Fruit fly (Drosophila melanogaster) ovary, adult (tissue): ENCODE results near the gene CG32812.

Experiments
- CG17801 ChIP-seq: fragments of 200-800 bp; optimal IDR thresholded peaks from 2 replicates; lab custom pipeline; 2019; ENCODE audit warnings: missing biosample characterization, mild to moderate bottlenecking, missing genetic modification characterization, moderate library complexity; ENCODE audit not compliant: partially characterized antibody

CG32812 gene

DNA sequence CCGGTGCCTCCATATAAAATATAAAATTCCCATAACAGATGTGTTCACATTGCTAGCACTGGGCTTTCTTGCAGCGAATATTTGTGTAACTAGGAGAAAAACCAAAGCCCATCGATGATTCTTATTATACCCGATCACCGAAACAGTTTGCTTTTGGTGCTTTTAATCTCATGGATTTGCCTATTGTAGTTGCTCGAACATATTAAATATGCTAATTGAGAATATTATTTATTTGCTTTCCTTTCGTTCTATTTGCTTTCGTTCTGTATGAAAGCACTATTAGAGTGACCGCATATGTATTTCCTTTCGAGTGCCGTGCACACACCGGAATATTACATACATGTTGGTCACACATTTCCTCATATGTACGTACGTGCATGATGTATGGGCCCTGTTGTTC, 16.4 kb upstream of the CG32812 start:
- no peak for TF ChIP-seq CG17801 (GFP tag; lab: Kevin White, UChicago)

DNA sequence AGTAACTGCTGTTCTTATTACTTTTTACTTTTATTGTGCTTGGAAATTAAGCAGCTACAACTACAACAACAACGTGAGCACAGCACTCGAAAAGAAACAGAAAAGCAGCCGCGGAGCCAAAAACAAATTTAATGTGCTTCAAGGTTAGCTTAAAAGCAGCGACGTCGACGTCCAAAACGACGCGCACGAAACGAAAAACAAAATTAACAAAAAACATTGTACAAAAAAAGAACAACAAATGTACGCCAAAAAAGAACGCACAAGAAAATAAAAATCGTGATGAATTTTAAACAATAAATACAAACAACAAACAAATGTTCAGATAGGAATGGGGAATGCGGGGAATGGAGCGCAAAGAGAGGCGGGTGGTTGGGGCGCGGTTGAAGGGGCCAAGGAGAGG, 16.0 kb upstream of the CG32812 start:
- TF ChIP-seq CG17801 (GFP tag; lab: Kevin White, UChicago), result peak; percentile 99

DNA sequence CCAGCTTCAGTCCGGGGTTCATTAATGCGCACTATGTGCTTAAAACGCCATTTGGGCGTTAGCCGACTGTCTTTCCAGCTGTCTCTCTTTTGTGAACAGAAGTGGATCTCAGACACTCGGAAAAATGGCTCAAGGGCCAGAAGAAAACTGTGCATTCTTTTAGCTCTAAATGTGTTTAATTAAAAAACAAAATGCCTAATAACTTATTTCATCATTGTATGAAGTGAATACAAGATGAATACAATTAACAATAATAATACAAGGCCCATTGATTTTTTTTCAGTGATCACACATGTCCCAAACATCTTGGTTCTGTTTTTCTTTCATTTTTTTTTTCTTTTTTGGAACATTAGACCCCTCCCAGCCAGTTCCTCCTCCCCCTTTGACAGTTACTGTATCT, 14.2 kb upstream of the CG32812 start:
- TF ChIP-seq CG17801 (GFP tag; lab: Kevin White, UChicago), result no peak

DNA sequence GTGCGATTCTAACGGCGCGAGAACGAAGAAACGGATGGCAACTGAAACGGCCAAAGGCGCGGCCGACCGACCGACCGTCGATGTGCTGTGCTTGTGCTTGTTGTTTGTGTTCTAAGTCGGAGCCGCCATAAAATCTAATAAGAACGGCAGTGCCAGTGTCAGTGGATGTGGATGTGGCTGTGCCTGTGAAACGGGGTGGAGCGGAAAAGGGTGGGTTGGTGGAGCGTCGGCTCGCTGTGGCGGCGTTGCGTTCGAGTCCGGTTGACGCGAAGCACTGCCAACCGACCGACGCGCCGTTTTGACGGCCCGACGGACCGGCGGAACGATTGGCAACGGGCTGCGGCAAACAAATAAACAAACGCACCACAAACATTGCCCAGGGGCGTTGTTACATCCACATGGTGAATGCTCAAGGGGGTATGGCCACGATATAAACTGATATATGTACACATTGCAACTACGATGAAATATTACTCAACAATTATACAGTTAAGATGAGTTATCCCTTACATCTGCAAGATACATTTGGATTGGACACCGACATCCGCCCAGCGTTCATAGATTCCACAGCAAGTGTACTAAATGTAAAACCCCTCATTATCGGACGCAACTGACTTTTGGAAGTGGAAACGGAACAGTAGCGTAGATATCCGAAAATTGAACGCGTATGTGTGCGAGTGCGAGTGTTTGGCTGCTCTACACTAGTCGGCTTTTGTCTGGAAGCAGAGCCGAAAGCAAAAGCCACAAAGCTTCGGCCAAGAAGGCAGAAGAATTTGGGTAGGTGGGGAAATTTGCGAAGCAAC, 11.9 kb upstream of the CG32812 start, which contains the start of gene Atf3:
TSS of gene Atf3 (minus strand) at position 267 of the 803 bp plus-strand sequence.
- peak; percentile 70 for TF ChIP-seq CG17801 (GFP tag; lab: Kevin White, UChicago)

DNA sequence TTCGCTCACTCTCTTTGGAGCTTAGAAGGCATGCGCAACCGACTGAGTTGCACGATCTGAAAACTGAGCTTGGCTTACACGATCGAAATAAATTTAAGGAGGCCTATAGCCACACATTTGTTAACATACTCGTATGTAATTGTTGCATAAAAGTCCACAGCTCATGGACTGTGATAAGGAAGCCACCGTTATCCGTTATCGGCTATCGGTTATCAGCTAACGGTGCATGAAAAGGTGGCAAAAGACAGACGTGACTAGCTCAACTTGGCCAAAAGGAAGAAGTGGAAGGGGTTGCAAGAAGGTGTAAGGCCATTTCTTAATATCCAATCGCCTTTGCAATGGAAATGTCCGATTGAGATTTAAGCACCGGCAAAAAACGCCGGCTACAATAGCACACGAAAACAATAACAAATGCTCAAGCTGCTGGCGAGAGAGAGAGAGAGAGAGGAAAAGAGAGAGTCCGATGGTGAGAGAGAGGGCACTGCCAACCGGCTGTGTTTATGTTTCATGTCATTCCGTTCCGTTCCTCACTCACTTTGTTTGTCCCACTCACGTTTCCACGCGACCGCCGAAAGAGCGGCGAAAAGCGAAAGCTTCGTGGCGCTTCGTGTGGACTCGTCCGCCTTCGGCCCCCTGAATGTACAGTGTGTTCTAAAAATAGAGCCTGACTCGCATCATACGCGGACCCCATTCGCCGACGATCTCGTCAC, 10.9 kb upstream of the CG32812 start:
- TF ChIP-seq CG17801 (GFP tag; lab: Kevin White, UChicago), result peak; percentile 12

DNA sequence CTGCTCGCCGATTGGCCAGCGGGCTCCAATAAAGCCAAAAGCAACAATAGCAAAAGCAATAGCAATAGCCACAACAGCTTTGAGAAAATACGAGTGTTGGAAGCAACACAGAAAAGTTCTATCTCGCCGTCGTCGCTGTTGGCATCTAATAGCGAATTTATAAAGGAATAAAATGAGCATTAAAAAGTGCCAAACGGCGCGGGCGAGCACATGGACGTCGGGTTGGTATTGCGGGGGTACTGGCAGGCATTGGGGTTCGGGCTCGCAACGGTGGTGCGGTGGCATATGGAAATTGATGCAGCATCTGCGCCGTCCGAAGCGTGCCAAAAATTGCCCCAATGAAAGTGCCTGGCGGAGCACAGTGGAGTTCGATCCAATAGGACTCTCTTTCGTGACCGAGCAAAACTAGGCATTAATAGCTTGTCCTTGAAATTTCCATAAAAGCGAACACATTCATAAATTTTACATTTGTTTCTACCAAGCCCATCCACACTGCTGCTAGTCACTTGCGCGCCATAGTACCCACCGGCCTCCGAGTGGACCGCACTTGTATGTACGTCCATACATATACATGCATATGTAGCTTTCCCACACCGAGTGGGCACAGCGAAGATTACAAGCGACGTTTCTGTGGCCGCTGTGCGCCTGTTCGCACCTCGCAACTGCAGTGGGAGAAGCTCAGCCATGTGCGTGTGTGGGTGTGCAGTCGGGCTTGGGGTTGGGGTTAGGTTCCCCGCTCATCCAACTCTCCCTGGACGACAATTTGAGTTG, 10.1 kb upstream of the CG32812 start:
- no peak for TF ChIP-seq CG17801 (GFP tag; lab: Kevin White, UChicago)

DNA sequence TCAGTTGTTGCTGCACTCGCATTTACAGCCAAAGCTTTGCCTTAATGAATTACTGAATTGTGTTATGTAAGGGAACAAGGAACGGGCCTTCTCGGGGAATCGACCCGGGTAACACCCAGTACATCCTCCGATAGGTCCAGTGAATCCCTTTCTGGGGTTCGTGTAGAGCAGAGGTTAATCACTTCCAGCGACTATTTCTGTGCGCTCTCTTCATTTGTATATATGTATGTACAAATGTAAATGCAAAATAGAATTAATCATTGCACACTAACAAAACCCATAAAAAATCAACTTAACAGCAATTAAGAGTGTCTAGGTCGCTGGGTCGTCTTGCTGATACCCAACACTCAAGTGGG, 9.6 kb upstream of the CG32812 start:
- TF ChIP-seq CG17801 (GFP tag; lab: Kevin White, UChicago), result no peak

DNA sequence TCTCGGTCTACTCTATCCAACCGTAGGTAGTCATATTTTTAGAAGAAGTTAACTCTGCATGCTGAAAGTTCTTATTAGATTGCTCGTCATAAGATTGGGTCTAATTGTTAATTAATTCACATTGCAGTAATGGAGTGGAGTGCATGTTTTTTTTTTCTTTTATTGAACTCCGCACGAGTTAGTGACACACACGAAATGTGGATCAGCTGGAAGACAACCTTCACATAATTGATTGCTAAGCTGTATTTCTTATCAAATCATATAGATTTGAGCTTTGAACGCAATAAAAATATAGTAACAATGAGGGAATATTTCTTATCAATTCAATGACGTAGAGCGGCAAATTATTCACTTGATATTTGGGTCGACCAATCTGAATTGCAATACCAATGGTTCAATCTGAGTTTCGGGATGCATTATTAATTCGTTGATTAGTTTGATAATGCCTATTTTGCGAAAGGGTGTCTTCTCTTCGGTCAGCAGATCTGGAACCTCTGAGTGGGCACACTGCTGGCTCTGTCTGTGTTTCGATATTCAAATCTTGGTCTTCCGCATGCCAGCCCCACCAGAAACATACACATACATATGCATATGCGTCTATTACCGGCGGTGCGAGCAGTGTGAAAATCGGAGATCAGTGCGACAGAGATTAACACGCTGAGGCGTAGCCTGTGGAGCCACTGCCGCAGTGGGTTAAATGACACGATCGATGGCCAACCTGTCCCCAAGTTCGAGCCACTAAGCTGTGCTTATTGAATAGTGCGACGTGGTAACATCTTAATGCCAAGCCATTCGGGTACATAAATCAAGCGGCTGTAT, 8.1 kb upstream of the CG32812 start:
- no peak for TF ChIP-seq CG17801 (GFP tag; lab: Kevin White, UChicago)

DNA sequence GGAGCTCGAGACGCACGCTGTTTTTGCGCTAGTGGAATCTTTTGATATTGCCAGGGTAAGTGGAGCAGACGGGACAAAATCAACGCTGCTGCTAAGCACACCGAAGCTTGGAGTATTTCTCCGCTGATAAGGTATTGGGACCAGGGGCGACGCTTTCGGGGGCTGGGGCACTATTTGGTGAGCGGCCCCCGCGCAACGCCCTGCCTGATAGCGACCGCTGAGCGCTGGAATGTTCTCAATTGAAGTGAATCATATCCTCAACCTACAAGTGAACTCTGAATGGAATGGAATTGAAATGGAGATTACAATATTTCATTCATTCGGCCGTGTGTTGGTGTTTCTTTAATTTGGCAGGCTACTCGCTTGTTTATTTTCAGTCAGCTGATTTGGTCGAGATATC, 4.7 kb upstream of the CG32812 start:
- no peak for TF ChIP-seq CG17801 (GFP tag; lab: Kevin White, UChicago)

DNA sequence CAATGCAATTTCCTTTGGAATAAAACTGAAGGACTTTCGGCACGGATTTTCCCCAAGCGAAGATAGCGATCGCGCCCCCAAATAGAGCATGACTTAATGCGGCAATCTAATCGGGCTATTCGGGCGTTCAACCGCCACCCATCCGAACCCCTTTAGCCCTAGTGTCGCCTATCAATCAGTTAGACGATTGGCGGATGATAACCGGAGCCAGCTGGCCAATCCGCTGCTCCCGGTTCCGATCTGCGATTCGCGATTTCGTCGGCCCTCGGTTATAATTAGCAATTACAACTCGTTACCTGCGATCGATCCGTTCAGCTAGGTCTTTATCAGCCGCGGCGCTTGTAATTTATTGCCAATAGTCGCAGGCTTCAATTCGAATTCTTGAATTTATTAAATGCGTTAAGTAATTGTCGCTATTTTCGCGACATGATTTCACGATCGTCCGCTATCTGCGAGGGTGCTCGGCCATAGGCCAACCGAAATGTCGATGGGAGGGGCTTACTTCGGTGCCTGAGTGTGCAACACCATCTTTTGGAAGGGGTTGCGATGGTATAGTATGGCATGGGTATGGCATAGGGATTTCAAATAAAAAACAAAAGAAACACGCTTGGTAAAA, 4.0 kb upstream of the CG32812 start:
- no peak for TF ChIP-seq CG17801 (GFP tag; lab: Kevin White, UChicago)

DNA sequence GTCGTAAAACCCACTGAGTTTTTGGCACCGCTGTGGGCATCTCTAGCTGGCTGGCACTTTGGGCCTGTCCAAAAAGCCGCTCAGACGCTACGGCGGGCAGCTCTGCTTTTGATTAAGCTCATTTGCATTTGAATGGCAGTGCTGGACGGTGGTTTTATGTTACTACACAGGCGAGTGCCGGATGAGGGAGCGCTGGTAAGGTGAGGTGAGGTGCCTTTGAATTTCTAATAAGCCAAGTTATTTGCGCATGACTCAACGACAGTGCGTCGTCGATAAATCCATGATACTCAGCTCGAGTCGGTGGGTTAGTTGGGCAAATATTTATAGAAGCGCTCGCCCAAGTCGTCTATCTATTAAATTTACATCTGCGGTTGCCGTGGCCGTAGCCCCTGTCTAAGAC, 2.9 kb upstream of the CG32812 start:
- no peak for TF ChIP-seq CG17801 (GFP tag; lab: Kevin White, UChicago)

DNA sequence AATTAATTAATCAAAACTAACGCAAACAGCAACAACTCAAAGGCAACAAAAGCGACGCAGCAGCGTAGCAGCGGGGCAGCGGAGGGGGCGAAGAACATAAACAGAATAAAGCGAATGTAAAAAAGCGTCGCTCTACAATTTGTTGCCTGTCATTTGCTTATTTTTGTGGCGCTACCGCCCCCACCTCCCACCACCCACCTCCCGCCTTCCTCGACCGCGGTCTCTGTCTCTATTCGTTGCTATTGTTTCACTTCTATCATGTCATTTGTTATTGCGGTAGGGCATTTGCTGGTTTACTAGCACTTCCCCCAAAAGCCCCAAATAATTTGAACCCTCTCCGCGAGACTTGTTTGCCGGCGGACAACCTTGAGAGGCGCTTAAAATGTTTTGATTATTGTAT, 1.8 kb upstream of the CG32812 start:
- no peak for TF ChIP-seq CG17801 (GFP tag; lab: Kevin White, UChicago)

DNA sequence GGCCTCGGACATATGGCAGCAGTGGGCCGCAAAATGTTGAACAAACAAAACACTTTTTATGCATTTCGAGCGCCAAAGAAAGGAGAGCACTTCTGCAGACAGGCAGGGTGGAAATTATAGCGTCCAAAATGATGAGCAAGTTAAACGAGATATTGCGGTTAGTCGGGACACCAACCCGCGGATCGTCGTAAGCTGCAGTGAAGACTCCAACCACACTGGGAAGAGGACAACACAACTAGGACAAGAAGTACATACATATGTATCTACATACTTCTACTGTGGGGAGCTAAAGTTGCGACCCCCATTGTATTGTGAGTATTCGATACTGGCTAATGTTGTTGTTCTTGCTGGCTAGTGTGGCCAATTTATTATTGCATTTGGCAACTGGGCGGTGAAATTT, 954 bp upstream of the CG32812 start:
- TF ChIP-seq CG17801 (GFP tag; lab: Kevin White, UChicago), result no peak
